Worm (Caenorhabditis elegans) whole organism, late embryonic: Measurements from ENCODE around the gene daf-5.

Experiments used
- C38D4.7 ChIP-seq: fragments of 200-800 bp; sonication (Bioruptor generic); optimal IDR thresholded peaks from 2 replicates; lab custom pipeline; 2018; ENCODE audit warnings: mild to moderate bottlenecking, missing genetic modification characterization, moderate library complexity, missing compliant biosample characterization
- F13H6.1 ChIP-seq: sonication (generic microtip); optimal IDR thresholded peaks from 2 replicates; lab custom pipeline; 2016; ENCODE audit warnings: missing genetic modification characterization, missing compliant biosample characterization
- K09A11.1 ChIP-seq: sonication (generic microtip); optimal IDR thresholded peaks from 2 replicates; lab custom pipeline; 2017; ENCODE audit warnings: antibody characterized with exemption, mild to moderate bottlenecking, missing genetic modification characterization, missing compliant biosample characterization; ENCODE audit not compliant: insufficient read depth
- T23F11.4 ChIP-seq: fragments of 200-800 bp; sonication (Bioruptor generic); optimal IDR thresholded peaks from 2 replicates; lab custom pipeline; 2018; ENCODE audit warnings: mild to moderate bottlenecking, missing genetic modification characterization, missing compliant biosample characterization
- Y22D7AL.16 ChIP-seq: sonication (generic microtip); optimal IDR thresholded peaks from 2 replicates; lab custom pipeline; 2016; ENCODE audit warnings: missing genetic modification characterization, missing compliant biosample characterization
- ahr-1 ChIP-seq: sonication (generic microtip); optimal IDR thresholded peaks from 2 replicates; lab custom pipeline; 2016; ENCODE audit warnings: missing genetic modification characterization, missing compliant biosample characterization
- ceh-18 ChIP-seq: sonication (generic microtip); optimal IDR thresholded peaks from 2 replicates; lab custom pipeline; 2016; ENCODE audit warnings: missing genetic modification characterization, missing compliant biosample characterization
- ceh-22 ChIP-seq: sonication (generic microtip); optimal IDR thresholded peaks from 2 replicates; lab custom pipeline; 2017; ENCODE audit warnings: missing biosample characterization, missing genetic modification characterization
- ceh-24 ChIP-seq: sonication (generic microtip); optimal IDR thresholded peaks from 2 replicates; lab custom pipeline; 2016; ENCODE audit warnings: mild to moderate bottlenecking, missing genetic modification characterization, missing compliant biosample characterization
- ceh-30 ChIP-seq: fragments of 150-350 bp; optimal IDR thresholded peaks from 2 replicates; lab custom pipeline; 2014; ENCODE audit warnings: missing biosample characterization, missing genetic modification characterization
- ceh-34 ChIP-seq: sonication (generic microtip); optimal IDR thresholded peaks from 2 replicates; lab custom pipeline; 2016; ENCODE audit warnings: mild to moderate bottlenecking, missing genetic modification characterization, missing compliant biosample characterization
- ceh-45 ChIP-seq: fragments of 200-800 bp; sonication (Bioruptor generic); IDR thresholded peaks from 2 replicates; pipeline ENCODE4 v1.3.6; 2022; ENCODE audit warnings: missing genetic modification reagents, missing genetic modification characterization, missing compliant biosample characterization
- ceh-6 ChIP-seq: fragments of 200-800 bp; sonication (Bioruptor generic); optimal IDR thresholded peaks from 2 replicates; lab custom pipeline; 2018; ENCODE audit warnings: mild to moderate bottlenecking, missing genetic modification characterization, missing compliant biosample characterization
- dmd-4 ChIP-seq: sonication (generic microtip); optimal IDR thresholded peaks from 2 replicates; lab custom pipeline; 2016; ENCODE audit warnings: borderline replicate concordance, missing genetic modification characterization, missing compliant biosample characterization
- elt-4 ChIP-seq: sonication (generic microtip); optimal IDR thresholded peaks from 2 replicates; lab custom pipeline; 2016; ENCODE audit warnings: missing genetic modification characterization, missing compliant biosample characterization
- eyg-1 ChIP-seq: sonication (generic microtip); optimal IDR thresholded peaks from 2 replicates; lab custom pipeline; 2016; ENCODE audit warnings: missing genotype, missing genetic modification characterization, missing compliant biosample characterization
- fax-1 ChIP-seq: sonication (generic microtip); optimal IDR thresholded peaks from 2 replicates; lab custom pipeline; 2016; ENCODE audit warnings: missing genotype, missing genetic modification characterization, missing compliant biosample characterization
- fkh-10 ChIP-seq: fragments of 150-350 bp; optimal IDR thresholded peaks from 2 replicates; lab custom pipeline; 2014; ENCODE audit warnings: missing biosample characterization, missing genetic modification reagents, missing genetic modification characterization
- fkh-6 ChIP-seq: sonication (generic microtip); optimal IDR thresholded peaks from 2 replicates; lab custom pipeline; 2016; ENCODE audit warnings: missing genetic modification characterization, missing compliant biosample characterization
- hlh-13 ChIP-seq: fragments of 200-800 bp; sonication (Bioruptor generic); optimal IDR thresholded peaks from 2 replicates; lab custom pipeline; 2018; ENCODE audit warnings: mild to moderate bottlenecking, missing genetic modification characterization, missing compliant biosample characterization
- hlh-30 ChIP-seq: sonication (generic microtip); optimal IDR thresholded peaks from 2 replicates; lab custom pipeline; 2017; ENCODE audit warnings: antibody characterized with exemption, missing genetic modification characterization, missing compliant biosample characterization; ENCODE audit not compliant: insufficient read depth
- mec-3 ChIP-seq: sonication (generic microtip); optimal IDR thresholded peaks from 2 replicates; lab custom pipeline; 2016; ENCODE audit warnings: borderline replicate concordance, missing genetic modification characterization, missing compliant biosample characterization
- nfya-1 ChIP-seq: sonication (generic microtip); optimal IDR thresholded peaks from 2 replicates; lab custom pipeline; 2017; ENCODE audit warnings: missing genetic modification characterization, mild to moderate bottlenecking, missing compliant biosample characterization, antibody characterized with exemption, moderate library complexity
- nhr-232 ChIP-seq: sonication (generic microtip); optimal IDR thresholded peaks from 2 replicates; lab custom pipeline; 2016; ENCODE audit warnings: missing genetic modification characterization, missing compliant biosample characterization
- odd-2 ChIP-seq: sonication (generic microtip); optimal IDR thresholded peaks from 2 replicates; lab custom pipeline; 2017; ENCODE audit warnings: antibody characterized with exemption, mild to moderate bottlenecking, missing genetic modification characterization, missing compliant biosample characterization
- pha-2 ChIP-seq: sonication (generic microtip); optimal IDR thresholded peaks from 2 replicates; lab custom pipeline; 2017; ENCODE audit warnings: mild to moderate bottlenecking, missing genetic modification characterization, missing compliant biosample characterization
- pha-4 ChIP-seq: fragments of 150-350 bp; optimal IDR thresholded peaks from 2 replicates; lab custom pipeline; 2018; ENCODE audit warnings: missing biosample characterization, missing genetic modification reagents, missing genetic modification characterization
- pqm-1 ChIP-seq: sonication (generic microtip); optimal IDR thresholded peaks from 2 replicates; lab custom pipeline; 2016; ENCODE audit warnings: missing genetic modification characterization, missing compliant biosample characterization
- pros-1 ChIP-seq: fragments of 150-350 bp; optimal IDR thresholded peaks from 2 replicates; lab custom pipeline; 2014; ENCODE audit warnings: missing biosample characterization, missing genetic modification reagents, missing genetic modification characterization
- rnt-1 ChIP-seq: sonication (generic microtip); optimal IDR thresholded peaks from 2 replicates; lab custom pipeline; 2016; ENCODE audit warnings: missing genetic modification characterization, missing compliant biosample characterization
- sdc-2 ChIP-seq: sonication (generic microtip); optimal IDR thresholded peaks from 2 replicates; lab custom pipeline; 2016; ENCODE audit warnings: missing genotype, missing genetic modification characterization, missing compliant biosample characterization
- sox-4 ChIP-seq: sonication (generic microtip); optimal IDR thresholded peaks from 2 replicates; lab custom pipeline; 2017; ENCODE audit warnings: mild to moderate bottlenecking, missing genetic modification characterization, inconsistent platforms, missing compliant biosample characterization
- syd-9 ChIP-seq: sonication (generic microtip); optimal IDR thresholded peaks from 2 replicates; lab custom pipeline; 2016; ENCODE audit warnings: mild to moderate bottlenecking, missing genetic modification characterization, moderate library complexity, missing compliant biosample characterization
- tbx-7 ChIP-seq: sonication (generic microtip); optimal IDR thresholded peaks from 2 replicates; lab custom pipeline; 2016; ENCODE audit warnings: missing genotype, missing genetic modification characterization, missing compliant biosample characterization
- ttx-3 ChIP-seq: sonication (generic microtip); optimal IDR thresholded peaks from 2 replicates; lab custom pipeline; 2016; ENCODE audit warnings: missing genetic modification reagents, missing genetic modification characterization, missing compliant biosample characterization
- unc-3 ChIP-seq, 2 experiments: fragments of 200-800 bp in 1 of 2; sonication (Bioruptor generic) in 1 of 2; sonication (generic microtip) in 1 of 2; conservative IDR thresholded peaks in 1 of 2; optimal IDR thresholded peaks in 1 of 2; 2 replicates each; pipeline versions ENCODE4 v1.3.6 to Lab custom; 2016 to 2022; ENCODE audit warnings: missing compliant biosample characterization in 2 of 2, missing genetic modification characterization in 2 of 2, missing genetic modification reagents in 1 of 2
- unc-42 ChIP-seq: sonication (generic microtip); optimal IDR thresholded peaks from 2 replicates; lab custom pipeline; 2016; ENCODE audit warnings: missing genotype, missing genetic modification characterization, missing compliant biosample characterization
- unc-55 ChIP-seq: sonication (generic microtip); optimal IDR thresholded peaks from 2 replicates; lab custom pipeline; 2017; ENCODE audit warnings: missing biosample characterization, missing genetic modification reagents, missing genetic modification characterization
- unc-86 ChIP-seq: sonication (generic microtip); optimal IDR thresholded peaks from 2 replicates; lab custom pipeline; 2016; ENCODE audit warnings: missing genetic modification characterization, missing compliant biosample characterization
- ztf-16 ChIP-seq: sonication (generic microtip); optimal IDR thresholded peaks from 2 replicates; lab custom pipeline; 2017; ENCODE audit warnings: missing genetic modification characterization, missing compliant biosample characterization

The daf-5 gene

DNA sequence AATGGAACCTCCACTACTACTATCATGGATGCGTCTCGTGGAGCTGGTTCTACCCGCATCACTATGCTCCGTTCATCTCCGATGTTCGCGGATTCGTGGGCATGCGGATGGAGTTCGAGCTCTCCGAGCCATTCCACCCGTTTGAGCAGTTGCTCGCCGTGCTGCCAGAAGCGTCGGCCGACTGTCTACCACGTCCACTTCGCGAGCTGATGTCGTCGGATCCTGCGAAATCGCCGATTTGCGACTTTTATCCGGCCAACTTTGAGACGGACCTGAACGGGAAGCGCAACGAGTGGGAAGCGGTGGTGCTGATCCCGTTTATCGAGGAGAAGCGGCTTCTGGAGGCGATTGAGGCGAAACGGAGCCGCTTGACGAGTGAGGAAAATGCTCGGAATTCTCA is 25.7 kb upstream of the daf-5 start:
- TF ChIP-seq ttx-3 (tag; lab: Kevin White, UChicago) (no peak), mec-3 (tag; lab: Kevin White, UChicago) (peak; percentile 4), hlh-13 (no peak)

- TF ChIP-seq mec-3 (tag; lab: Kevin White, UChicago) = peak; percentile 25
- no peak for TF ChIP-seq ztf-16
Observed at ce11 chrII:14074825-14075224, 22.7 kb upstream of the daf-5 start.

DNA sequence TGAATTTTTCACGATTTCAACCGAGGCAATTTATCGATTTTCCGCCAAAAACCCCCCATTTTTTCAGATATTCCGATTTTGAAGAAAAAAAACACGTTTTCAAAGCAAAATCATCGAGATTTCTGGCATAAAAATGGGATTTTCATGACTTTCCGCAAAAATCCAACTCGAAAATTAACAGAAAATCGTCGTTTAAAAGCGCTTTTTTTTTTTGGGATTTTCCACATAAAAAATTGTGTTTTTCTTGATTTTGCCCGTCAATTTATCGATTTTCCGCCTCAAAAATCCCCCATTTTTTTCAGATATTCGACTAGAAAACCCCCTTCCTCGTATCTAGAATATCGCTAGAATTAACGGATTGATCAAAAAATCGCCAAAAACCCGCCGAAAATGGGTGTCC is 16.5 kb upstream of the daf-5 start, which contains the start of gene xrn-1:
xrn-1 (plus strand) TSS at position 301 of the 400 bp plus-strand sequence.
- no peak for TF ChIP-seq hlh-13
- no peak for TF ChIP-seq ttx-3 (tag; lab: Kevin White, UChicago)
- TF ChIP-seq ceh-24 (tag; lab: Kevin White, UChicago) = no peak
- TF ChIP-seq nhr-232 = no peak
- TF ChIP-seq pros-1 = no peak

DNA sequence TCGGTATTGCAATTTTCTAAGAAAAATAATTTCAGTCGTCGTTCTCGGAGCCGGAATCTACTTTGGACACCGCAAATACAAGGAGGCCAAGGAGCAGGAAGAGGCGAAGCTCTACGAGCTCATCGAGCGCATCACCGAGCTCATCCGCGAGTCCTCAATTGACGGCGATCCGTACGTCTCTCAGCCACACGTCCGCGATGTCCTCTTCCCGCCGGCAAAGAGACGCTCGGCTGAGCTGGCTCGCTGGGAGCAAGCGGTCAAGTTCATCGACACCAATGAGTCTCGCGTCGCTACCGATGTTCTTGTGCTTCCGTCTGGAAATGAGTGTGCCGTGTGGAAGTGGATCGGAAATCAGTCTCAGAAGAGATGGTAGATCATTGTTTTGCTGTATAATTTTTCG is 13.4 kb upstream of the daf-5 start:
- TF ChIP-seq ceh-6 (GFP tag; lab: Kevin White, UChicago) (no peak), T23F11.4 (no peak)
- TF ChIP-seq, all 69 proteins: peak for 0

ce11 chrII:14064051-14064450 is 11.9 kb upstream of the daf-5 start:
- no peak for TF ChIP-seq pqm-1 (tag; lab: Kevin White, UChicago)
- no peak for TF ChIP-seq fkh-6
- TF ChIP-seq odd-2 (tag; lab: Kevin White, UChicago) = no peak

ce11 chrII:14063044-14063500 is 11.0 kb upstream of the daf-5 start, which contains the start of gene lem-2:
lem-2 (plus strand) TSS chrII:14063450.
- TF ChIP-seq pqm-1 (tag; lab: Kevin White, UChicago) (peak; percentile 91), C38D4.7 (GFP tag; lab: Kevin White, UChicago) (peak; percentile 67), ttx-3 (tag; lab: Kevin White, UChicago) (peak; percentile 65), sdc-2 (tag; lab: Kevin White, UChicago) (no peak), Y22D7AL.16 (tag; lab: Kevin White, UChicago) (peak; percentile 58), pros-1 (no peak), nfya-1 (tag; lab: Kevin White, UChicago) (peak; percentile 3), eyg-1 (tag; lab: Kevin White, UChicago) (peak; percentile 71), hlh-30 (tag; lab: Kevin White, UChicago) (no peak), ceh-22 (tag; lab: Kevin White, UChicago) (no peak), fkh-6 (peak; percentile 72), dmd-4 (tag; lab: Kevin White, UChicago) (peak; percentile 52), hlh-13 (no peak), sox-4 (peak; percentile 57), F13H6.1 (tag; lab: Kevin White, UChicago) (peak; percentile 84), nhr-232 (no peak), fax-1 (tag; lab: Kevin White, UChicago) (peak; percentile 95), unc-86 (tag; lab: Kevin White, UChicago) (peak; percentile 75), ceh-45 (GFP tag; lab: Robert Waterston, UW) (no peak), pha-2 (tag; lab: Kevin White, UChicago) (peak; percentile 76), pha-4 (tag; lab: Kevin White, UChicago) (no peak), rnt-1 (tag; lab: Kevin White, UChicago) (peak; percentile 89), ceh-18 (tag; lab: Kevin White, UChicago) (peak; percentile 63), syd-9 (tag; lab: Kevin White, UChicago) (peak; percentile 67), K09A11.1 (no peak), unc-42 (tag; lab: Kevin White, UChicago) (peak; percentile 80), elt-4 (tag; lab: Kevin White, UChicago) (no peak), ceh-30 (tag; lab: Kevin White, UChicago) (no peak), odd-2 (tag; lab: Kevin White, UChicago) (no peak), fkh-10 (GFP tag; lab: Kevin White, UChicago) (no peak), ztf-16 (peak; percentile 88), unc-55 (GFP tag; lab: Kevin White, UChicago) (no peak), unc-3 (GFP tag; conservative IDR thresholded peaks at IDR 0.05; lab: Robert Waterston, UW) (no peak), unc-3 (tag; optimal IDR thresholded peaks at IDR 0.05; lab: Kevin White, UChicago) (peak; percentile 88), ceh-34 (tag; lab: Kevin White, UChicago) (peak; percentile 98), ahr-1 (tag; lab: Kevin White, UChicago) (peak; percentile 89), ceh-24 (tag; lab: Kevin White, UChicago) (peak; percentile 38), tbx-7 (tag; lab: Kevin White, UChicago) (peak; percentile 94)
